Fruit fly (Drosophila melanogaster): ENCODE data around the gene Hs2st.

Gene Hs2st

dm6 chr2L:19444734-19445140 lies at the start of gene Hs2st:
TSS of gene Hs2st (minus strand) at chr2L:19444750.
- peak; percentile 91 for TF ChIP-seq Mnt (GFP tag; optimal IDR thresholded peaks at IDR 0.05)
- peak; percentile 91 for TF ChIP-seq bab1 (GFP tag; optimal IDR thresholded peaks at IDR 0.05)
- TF ChIP-seq Clk (GFP tag; optimal IDR thresholded peaks at IDR 0.05): peak; percentile 96
- TF ChIP-seq cnc (optimal IDR thresholded peaks at IDR 0.05): no peak
- TF ChIP-seq CG1620 (GFP tag; optimal IDR thresholded peaks at IDR 0.05): peak; percentile 98
- TF ChIP-seq pad (GFP tag; optimal IDR thresholded peaks at IDR 0.05): peak; percentile 88
- TF ChIP-seq CG33017 (tag; optimal IDR thresholded peaks at IDR 0.05): peak; percentile 85
- peak; percentile 96 for TF ChIP-seq Hr96 (GFP tag; optimal IDR thresholded peaks at IDR 0.05)
- TF ChIP-seq toe (GFP tag; optimal IDR thresholded peaks at IDR 0.05): peak; percentile 98
- peak; percentile 96 for TF ChIP-seq CG5204 (GFP tag; optimal IDR thresholded peaks at IDR 0.05)
- peak; percentile 79 for TF ChIP-seq cic (GFP tag; optimal IDR thresholded peaks at IDR 0.05)
- TF ChIP-seq Crg-1 (GFP tag; optimal IDR thresholded peaks at IDR 0.05): peak; percentile 98
- TF ChIP-seq tj (GFP tag; optimal IDR thresholded peaks at IDR 0.05): peak; percentile 94
- TF ChIP-seq ovo (GFP tag; optimal IDR thresholded peaks at IDR 0.05): peak; percentile 92
- TF ChIP-seq CG14711 (tag; optimal IDR thresholded peaks at IDR 0.05): peak; percentile 96
- peak; percentile 92 for TF ChIP-seq CG7101 (tag; optimal IDR thresholded peaks at IDR 0.05)
- TF ChIP-seq kay (GFP tag; ENCODE audit: borderline replicate concordance): no peak
- peak; percentile 95 for TF ChIP-seq CG11617 (GFP tag; optimal IDR thresholded peaks at IDR 0.05)
- TF ChIP-seq CG7045 (GFP tag; optimal IDR thresholded peaks at IDR 0.05): peak; percentile 90
- TF ChIP-seq CG12768 (GFP tag; optimal IDR thresholded peaks at IDR 0.05): peak; percentile 95

- TF ChIP-seq bab1 (GFP tag; optimal IDR thresholded peaks at IDR 0.05): peak; percentile 78
- TF ChIP-seq CG7045 (GFP tag; optimal IDR thresholded peaks at IDR 0.05): peak; percentile 60
- peak; percentile 38 for TF ChIP-seq pad (GFP tag; optimal IDR thresholded peaks at IDR 0.05)
- peak; percentile 27 for TF ChIP-seq CG1620 (GFP tag; optimal IDR thresholded peaks at IDR 0.05)
- TF ChIP-seq Clk (GFP tag; optimal IDR thresholded peaks at IDR 0.05): peak; percentile 36
- TF ChIP-seq cnc (optimal IDR thresholded peaks at IDR 0.05): no peak
- no peak for TF ChIP-seq kay (GFP tag; ENCODE audit: borderline replicate concordance)
- TF ChIP-seq CG33017 (tag; optimal IDR thresholded peaks at IDR 0.05): peak; percentile 59
- TF ChIP-seq CG14711 (tag; optimal IDR thresholded peaks at IDR 0.05): peak; percentile 81
- peak; percentile 67 for TF ChIP-seq ovo (GFP tag; optimal IDR thresholded peaks at IDR 0.05)
- TF ChIP-seq CG11617 (GFP tag; optimal IDR thresholded peaks at IDR 0.05): peak; percentile 73
- no peak for TF ChIP-seq cic (GFP tag; optimal IDR thresholded peaks at IDR 0.05)
- peak; percentile 85 for TF ChIP-seq CG7101 (tag; optimal IDR thresholded peaks at IDR 0.05)
- peak; percentile 70 for TF ChIP-seq tj (GFP tag; optimal IDR thresholded peaks at IDR 0.05)
- peak; percentile 37 for TF ChIP-seq Mnt (GFP tag; optimal IDR thresholded peaks at IDR 0.05)
- peak; percentile 46 for TF ChIP-seq Crg-1 (GFP tag; optimal IDR thresholded peaks at IDR 0.05)
- TF ChIP-seq toe (GFP tag; optimal IDR thresholded peaks at IDR 0.05): no peak
- TF ChIP-seq CG5204 (GFP tag; optimal IDR thresholded peaks at IDR 0.05): no peak
- TF ChIP-seq Hr96 (GFP tag; optimal IDR thresholded peaks at IDR 0.05): peak; percentile 11
- peak; percentile 74 for TF ChIP-seq CG12768 (GFP tag; optimal IDR thresholded peaks at IDR 0.05)
Measured at dm6 chr2L:19492934-19493686, 48.6 kb upstream of the Hs2st start, which contains the start of the genes swm and Ctu2. TSS of gene swm (plus strand) at chr2L:19493251. TSS of gene Ctu2 (minus strand) at chr2L:19493253.

- TF ChIP-seq CG1620 (GFP tag; optimal IDR thresholded peaks at IDR 0.05): no peak
- TF ChIP-seq CG14711 (tag; optimal IDR thresholded peaks at IDR 0.05): peak; percentile 69
- TF ChIP-seq CG7101 (tag; optimal IDR thresholded peaks at IDR 0.05): peak; percentile 68
- no peak for TF ChIP-seq CG5204 (GFP tag; optimal IDR thresholded peaks at IDR 0.05)
- no peak for TF ChIP-seq ovo (GFP tag; optimal IDR thresholded peaks at IDR 0.05)
- TF ChIP-seq CG33017 (tag; optimal IDR thresholded peaks at IDR 0.05): peak; percentile 84
- TF ChIP-seq cic (GFP tag; optimal IDR thresholded peaks at IDR 0.05): peak; percentile 18
- no peak for TF ChIP-seq Clk (GFP tag; optimal IDR thresholded peaks at IDR 0.05)
- TF ChIP-seq bab1 (GFP tag; optimal IDR thresholded peaks at IDR 0.05): peak; percentile 88
- peak; percentile 36 for TF ChIP-seq Mnt (GFP tag; optimal IDR thresholded peaks at IDR 0.05)
- TF ChIP-seq CG11617 (GFP tag; optimal IDR thresholded peaks at IDR 0.05): peak; percentile 60
- no peak for TF ChIP-seq kay (GFP tag; ENCODE audit: borderline replicate concordance)
- TF ChIP-seq toe (GFP tag; optimal IDR thresholded peaks at IDR 0.05): no peak
- TF ChIP-seq Hr96 (GFP tag; optimal IDR thresholded peaks at IDR 0.05): no peak
- TF ChIP-seq cnc (optimal IDR thresholded peaks at IDR 0.05): no peak
- TF ChIP-seq tj (GFP tag; optimal IDR thresholded peaks at IDR 0.05): peak; percentile 51
- TF ChIP-seq pad (GFP tag; optimal IDR thresholded peaks at IDR 0.05): no peak
- peak; percentile 69 for TF ChIP-seq CG12768 (GFP tag; optimal IDR thresholded peaks at IDR 0.05)
- no peak for TF ChIP-seq CG7045 (GFP tag; optimal IDR thresholded peaks at IDR 0.05)
- TF ChIP-seq Crg-1 (GFP tag; optimal IDR thresholded peaks at IDR 0.05): no peak
Measured at dm6 chr2L:19489997-19490461, 45.5 kb upstream of the Hs2st start, which contains the start of the genes CG10194 and CG18094. TSS of gene CG10194 (minus strand) at chr2L:19490104. TSS of gene CG18094 (plus strand) at chr2L:19490262.

dm6 chr2L:19487190-19487589 lies 42.6 kb upstream of the Hs2st start, which contains the start of gene CG13083:
TSS of gene CG13083 (plus strand) at chr2L:19487490.
- no peak for TF ChIP-seq CG33017 (tag; optimal IDR thresholded peaks at IDR 0.05)
- no peak for TF ChIP-seq cnc (optimal IDR thresholded peaks at IDR 0.05)
- no peak for TF ChIP-seq CG14711 (tag; optimal IDR thresholded peaks at IDR 0.05)
- TF ChIP-seq Mnt (GFP tag; optimal IDR thresholded peaks at IDR 0.05): no peak
- TF ChIP-seq ovo (GFP tag; optimal IDR thresholded peaks at IDR 0.05): no peak
- no peak for TF ChIP-seq toe (GFP tag; optimal IDR thresholded peaks at IDR 0.05)

- TF ChIP-seq CG7045 (GFP tag; optimal IDR thresholded peaks at IDR 0.05) (no peak), CG7101 (tag; optimal IDR thresholded peaks at IDR 0.05) (no peak), CG12768 (GFP tag; optimal IDR thresholded peaks at IDR 0.05) (no peak), Mnt (GFP tag; optimal IDR thresholded peaks at IDR 0.05) (no peak), ovo (GFP tag; optimal IDR thresholded peaks at IDR 0.05) (no peak), Crg-1 (GFP tag; optimal IDR thresholded peaks at IDR 0.05) (no peak), pad (GFP tag; optimal IDR thresholded peaks at IDR 0.05) (no peak), CG5204 (GFP tag; optimal IDR thresholded peaks at IDR 0.05) (no peak), Clk (GFP tag; optimal IDR thresholded peaks at IDR 0.05) (no peak), toe (GFP tag; optimal IDR thresholded peaks at IDR 0.05) (no peak), tj (GFP tag; optimal IDR thresholded peaks at IDR 0.05) (no peak), CG11617 (GFP tag; optimal IDR thresholded peaks at IDR 0.05) (no peak), CG1620 (GFP tag; optimal IDR thresholded peaks at IDR 0.05) (no peak), kay (GFP tag; ENCODE audit: borderline replicate concordance) (no peak), CG14711 (tag; optimal IDR thresholded peaks at IDR 0.05) (no peak), Hr96 (GFP tag; optimal IDR thresholded peaks at IDR 0.05) (no peak)
Measured at dm6 chr2L:19484539-19484938, 40.0 kb upstream of the Hs2st start, which contains the start of the genes CG10195 and CG13084. TSS of gene CG10195 (minus strand) at chr2L:19484705. TSS of gene CG13084 (plus strand) at chr2L:19484930.

Measured in whole organism, adult.